Worm (Caenorhabditis elegans): ENCODE results near the gene T25D1.3.

The T25D1.3 gene

DNA sequence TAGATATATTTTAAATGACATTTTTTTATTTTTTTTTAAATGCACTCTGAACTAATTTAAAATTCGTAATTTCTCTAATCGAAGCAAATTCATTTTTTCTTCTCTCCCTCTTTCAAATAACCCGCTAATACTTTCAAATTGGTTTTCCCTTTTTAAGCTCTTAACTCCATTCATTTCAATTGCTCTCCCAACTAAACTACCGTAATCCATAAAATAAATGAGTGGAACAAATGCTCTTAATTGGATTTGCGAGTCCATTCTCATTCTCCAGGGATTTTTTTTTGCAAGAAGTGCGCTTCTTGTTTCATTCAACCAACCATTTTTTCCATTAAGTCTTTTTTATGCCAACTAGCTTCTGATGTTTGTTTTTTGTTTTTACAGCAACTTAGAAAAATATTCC, 24.4 kb upstream of the T25D1.3 start:
- no peak for TF ChIP-seq elt-3 (tag; optimal IDR thresholded peaks at IDR 0.05)
- TF ChIP-seq nhr-11 (tag; optimal IDR thresholded peaks at IDR 0.05), result no peak
- no peak for TF ChIP-seq hmg-11 (tag; optimal IDR thresholded peaks at IDR 0.05)
- TF ChIP-seq nhr-28 (tag; optimal IDR thresholded peaks at IDR 0.05), result no peak
- TF ChIP-seq jun-1 (tag; optimal IDR thresholded peaks at IDR 0.05), result no peak
- no peak for TF ChIP-seq R02D3.7 (tag; optimal IDR thresholded peaks at IDR 0.05)
- no peak for TF ChIP-seq nhr-25 (tag; optimal IDR thresholded peaks at IDR 0.05)
- no peak for TF ChIP-seq daf-12 (tag; optimal IDR thresholded peaks at IDR 0.05)
- TF ChIP-seq eor-1 (tag; optimal IDR thresholded peaks at IDR 0.05), result no peak
- no peak for TF ChIP-seq ceh-16 (tag; optimal IDR thresholded peaks at IDR 0.05)

DNA sequence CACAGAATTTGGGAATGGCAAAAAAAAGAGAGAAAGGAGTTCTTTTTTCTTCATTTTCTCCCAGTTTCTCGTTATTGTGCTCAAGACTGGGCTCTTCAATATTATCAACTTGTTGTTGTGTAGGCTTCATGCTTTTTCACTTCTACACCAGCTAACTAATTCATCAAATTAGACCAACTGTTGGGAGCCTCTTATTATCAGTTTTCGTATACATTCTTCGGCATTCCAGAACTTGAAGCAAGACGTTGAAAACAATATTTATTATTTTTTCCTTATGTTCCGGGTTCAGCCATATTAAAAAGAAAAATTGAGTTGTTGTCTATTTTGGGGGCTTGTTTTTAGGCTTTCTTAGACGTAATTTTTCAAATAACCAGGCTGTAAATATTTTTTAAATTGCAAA, 22.5 kb upstream of the T25D1.3 start:
- TF ChIP-seq skn-1 (tag; optimal IDR thresholded peaks at IDR 0.05) (no peak), fos-1 (tag; optimal IDR thresholded peaks at IDR 0.05) (no peak), zag-1 (tag; optimal IDR thresholded peaks at IDR 0.05) (no peak), tbx-2 (tag; optimal IDR thresholded peaks at IDR 0.05) (no peak), unc-62 (GFP tag; optimal IDR thresholded peaks at IDR 0.05) (no peak), mml-1 (tag; optimal IDR thresholded peaks at IDR 0.05) (no peak), nfya-1 (tag; optimal IDR thresholded peaks at IDR 0.05; ENCODE audit: insufficient read depth) (no peak), hmg-11 (tag; optimal IDR thresholded peaks at IDR 0.05) (no peak), mdl-1 (tag; optimal IDR thresholded peaks at IDR 0.05) (no peak), nhr-28 (tag; optimal IDR thresholded peaks at IDR 0.05) (no peak), nhr-76 (tag; optimal IDR thresholded peaks at IDR 0.05) (no peak), sea-2 (GFP tag; optimal IDR thresholded peaks at IDR 0.05) (no peak), ceh-9 (tag; optimal IDR thresholded peaks at IDR 0.05) (no peak)

DNA sequence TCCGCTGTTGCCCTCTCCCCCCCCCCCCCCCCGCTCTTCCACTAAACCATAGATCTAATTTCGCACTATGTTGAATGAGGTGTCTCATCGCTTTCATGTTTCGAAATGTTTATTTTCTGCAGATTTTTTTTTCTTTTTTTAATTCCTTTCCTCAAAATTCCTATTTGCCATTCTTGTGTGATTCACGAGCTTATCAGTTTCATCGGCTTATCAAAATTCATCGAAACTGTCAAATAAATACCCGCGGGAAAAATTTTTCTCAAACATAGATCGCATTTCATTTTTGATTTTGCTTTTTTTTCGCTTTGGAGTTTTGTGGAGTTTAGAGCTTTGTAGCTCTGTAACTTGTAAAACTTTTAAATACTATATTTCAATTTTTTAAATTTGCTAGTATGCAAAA, 21.4 kb upstream of the T25D1.3 start:
- TF ChIP-seq zag-1 (tag; optimal IDR thresholded peaks at IDR 0.05) (no peak), nhr-237 (tag; optimal IDR thresholded peaks at IDR 0.05) (no peak), elt-1 (tag; optimal IDR thresholded peaks at IDR 0.05) (no peak), pha-4 (tag; optimal IDR thresholded peaks at IDR 0.05) (peak; percentile 8), lin-15B (tag; optimal IDR thresholded peaks at IDR 0.05) (no peak), mdl-1 (tag; optimal IDR thresholded peaks at IDR 0.05) (no peak), pqm-1 (tag; optimal IDR thresholded peaks at IDR 0.05) (peak; percentile 34), daf-12 (tag; optimal IDR thresholded peaks at IDR 0.05) (no peak), fkh-2 (tag; optimal IDR thresholded peaks at IDR 0.05) (no peak), egl-27 (tag; optimal IDR thresholded peaks at IDR 0.05) (no peak), ztf-11 (tag; optimal IDR thresholded peaks at IDR 0.05) (no peak), unc-62 (GFP tag; optimal IDR thresholded peaks at IDR 0.05) (no peak), nhr-11 (tag; optimal IDR thresholded peaks at IDR 0.05) (no peak), elt-2 (tag; optimal IDR thresholded peaks at IDR 0.05) (peak; percentile 52), ZK546.5 (tag; optimal IDR thresholded peaks at IDR 0.05) (no peak), ceh-9 (tag; optimal IDR thresholded peaks at IDR 0.05) (no peak), nhr-12 (tag; optimal IDR thresholded peaks at IDR 0.05) (no peak), sea-2 (GFP tag; optimal IDR thresholded peaks at IDR 0.05) (no peak), nhr-25 (tag; optimal IDR thresholded peaks at IDR 0.05) (no peak)

DNA sequence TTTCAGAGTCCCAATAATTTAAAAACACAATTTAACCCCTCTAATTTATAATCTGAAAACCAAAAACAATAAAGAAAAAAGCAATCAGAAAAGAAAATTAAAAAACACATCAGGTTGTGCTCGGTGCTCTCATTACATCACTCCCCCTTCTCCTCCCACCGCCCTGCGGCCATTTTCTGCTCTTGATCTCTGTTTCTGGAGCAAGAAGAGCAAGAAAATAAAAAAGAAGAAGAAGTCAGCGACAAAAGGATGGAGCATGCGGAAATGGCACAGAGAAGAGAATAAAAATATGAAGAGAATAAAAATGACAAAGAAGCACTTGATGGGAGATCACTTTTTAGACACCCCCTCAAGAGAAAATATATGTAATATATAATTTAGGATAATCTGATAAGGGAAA, 20.8 kb upstream of the T25D1.3 start:
- peak; percentile 63 for TF ChIP-seq nfya-1 (tag; optimal IDR thresholded peaks at IDR 0.05; ENCODE audit: insufficient read depth)
- TF ChIP-seq ceh-82 (tag; optimal IDR thresholded peaks at IDR 0.05), result no peak
- no peak for TF ChIP-seq ceh-28 (tag; optimal IDR thresholded peaks at IDR 0.05)
- no peak for TF ChIP-seq egl-27 (tag; optimal IDR thresholded peaks at IDR 0.05)
- TF ChIP-seq nhr-76 (tag; optimal IDR thresholded peaks at IDR 0.05), result no peak
- TF ChIP-seq fos-1 (tag; optimal IDR thresholded peaks at IDR 0.05), result no peak
- no peak for TF ChIP-seq pqm-1 (tag; optimal IDR thresholded peaks at IDR 0.05)
- TF ChIP-seq mml-1 (tag; optimal IDR thresholded peaks at IDR 0.05), result no peak
- no peak for TF ChIP-seq zag-1 (tag; optimal IDR thresholded peaks at IDR 0.05)
- TF ChIP-seq nhr-11 (tag; optimal IDR thresholded peaks at IDR 0.05), result no peak
- TF ChIP-seq pha-4 (tag; optimal IDR thresholded peaks at IDR 0.05), result no peak
- TF ChIP-seq hmg-11 (tag; optimal IDR thresholded peaks at IDR 0.05), result peak; percentile 33
- TF ChIP-seq sea-2 (GFP tag; optimal IDR thresholded peaks at IDR 0.05), result no peak
- peak; percentile 70 for TF ChIP-seq lin-39 (tag; optimal IDR thresholded peaks at IDR 0.05)
- TF ChIP-seq egl-5 (tag; optimal IDR thresholded peaks at IDR 0.05), result peak; percentile 48
- TF ChIP-seq nhr-28 (tag; optimal IDR thresholded peaks at IDR 0.05), result no peak
- peak; percentile 15 for TF ChIP-seq elt-1 (tag; optimal IDR thresholded peaks at IDR 0.05)
- TF ChIP-seq snpc-4 (tag; optimal IDR thresholded peaks at IDR 0.05), result peak; percentile 43
- TF ChIP-seq lsy-12 (tag; optimal IDR thresholded peaks at IDR 0.05), result no peak
- no peak for TF ChIP-seq fkh-10 (GFP tag; optimal IDR thresholded peaks at IDR 0.05)
